Worm (Caenorhabditis elegans): ENCODE measurements around the gene C39E6.2.

C39E6.2 gene

DNA sequence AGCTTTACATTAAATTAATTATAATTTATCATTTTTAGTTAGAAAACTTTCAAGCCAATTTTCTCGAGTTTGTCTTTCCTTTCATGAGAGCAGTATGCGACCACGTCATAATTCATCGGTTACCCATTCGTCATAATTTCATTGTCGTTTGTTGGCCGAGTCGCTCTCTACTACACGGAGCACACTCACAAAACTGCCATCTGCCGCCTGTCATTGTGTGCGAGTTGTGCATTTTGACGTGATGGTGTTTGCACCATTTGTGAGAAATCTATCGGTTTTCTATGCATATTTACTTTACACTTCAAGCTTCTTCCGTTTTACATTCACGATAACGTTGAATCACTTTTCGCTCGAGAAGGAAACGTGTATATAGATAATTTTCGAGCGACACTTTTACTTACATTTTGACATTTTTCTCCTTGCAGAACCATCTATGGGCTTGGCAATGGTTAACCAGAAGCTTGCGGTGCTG, 48.1 kb downstream of the C39E6.2 start, which contains the start of gene dhhc-10:
Gene dhhc-10, plus strand, starts transcription at position 422 of the 472 bp plus-strand sequence.
- TF ChIP-seq sem-2 (GFP tag; optimal IDR thresholded peaks at IDR 0.05) (no peak), ham-2 (GFP tag; optimal IDR thresholded peaks at IDR 0.05) (no peak), elt-1 (tag; optimal IDR thresholded peaks at IDR 0.05; ENCODE audit: borderline replicate concordance, insufficient read depth) (no peak), nhr-12 (tag; optimal IDR thresholded peaks at IDR 0.05) (no peak), mep-1 (tag; optimal IDR thresholded peaks at IDR 0.05) (peak; percentile 29), nhr-28 (tag; optimal IDR thresholded peaks at IDR 0.05) (no peak), cnd-1 (tag; optimal IDR thresholded peaks at IDR 0.05) (peak; percentile 62), lin-32 (GFP tag; optimal IDR thresholded peaks at IDR 0.05) (peak; percentile 61), lin-13 (tag; optimal IDR thresholded peaks at IDR 0.05) (no peak), snpc-4 (tag; optimal IDR thresholded peaks at IDR 0.05) (no peak), lsy-2 (tag; optimal IDR thresholded peaks at IDR 0.05) (peak; percentile 36), sptf-1 (tag; optimal IDR thresholded peaks at IDR 0.05) (peak; percentile 17), ceh-39 (tag; optimal IDR thresholded peaks at IDR 0.05) (peak; percentile 62), ces-1 (GFP tag; optimal IDR thresholded peaks at IDR 0.05) (peak; percentile 92), unc-62 (GFP tag; optimal IDR thresholded peaks at IDR 0.05) (peak; percentile 71), drap-1 (GFP tag; optimal IDR thresholded peaks at IDR 0.05) (no peak), M03D4.4 (tag; optimal IDR thresholded peaks at IDR 0.05) (peak; percentile 20), mls-2 (tag; optimal IDR thresholded peaks at IDR 0.05) (peak; percentile 31), nhr-237 (tag; optimal IDR thresholded peaks at IDR 0.05) (no peak), nhr-76 (tag; optimal IDR thresholded peaks at IDR 0.05) (no peak), bed-3 (GFP tag; optimal IDR thresholded peaks at IDR 0.05) (no peak), unc-120 (tag; optimal IDR thresholded peaks at IDR 0.05; ENCODE audit: poor library complexity, severe bottlenecking) (peak; percentile 14), pha-4 (tag; optimal IDR thresholded peaks at IDR 0.05) (peak; percentile 84), zip-8 (tag; optimal IDR thresholded peaks at IDR 0.05) (no peak), blmp-1 (tag; optimal IDR thresholded peaks at IDR 0.05) (no peak), ztf-11 (tag; optimal IDR thresholded peaks at IDR 0.05) (peak; percentile 29), tbx-8 (GFP tag; optimal IDR thresholded peaks at IDR 0.05) (no peak), hlh-1 (tag; optimal IDR thresholded peaks at IDR 0.05) (peak; percentile 78), nhr-2 (tag; optimal IDR thresholded peaks at IDR 0.05) (peak; percentile 70), ceh-83 (GFP tag; optimal IDR thresholded peaks at IDR 0.05) (no peak)

DNA sequence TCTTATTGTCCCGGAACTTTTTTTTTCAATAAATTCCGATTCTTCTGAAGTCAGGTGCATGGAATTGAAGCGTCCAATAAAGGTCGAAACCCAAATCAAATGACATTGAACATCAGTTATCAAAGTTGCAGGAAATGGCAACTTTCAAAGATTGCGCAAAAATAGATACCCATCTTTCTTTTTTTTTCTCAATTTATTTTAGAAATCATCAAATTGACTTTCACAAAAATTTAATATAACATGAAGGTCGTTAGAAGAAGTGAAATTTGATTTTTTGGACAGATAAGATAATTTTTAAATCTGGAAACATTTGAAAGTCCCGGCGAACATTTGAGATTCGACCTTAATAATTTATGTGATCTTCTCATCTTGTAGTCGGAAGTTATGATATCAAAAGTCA, 49.3 kb downstream of the C39E6.2 start:
- TF ChIP-seq unc-120 (tag; optimal IDR thresholded peaks at IDR 0.05; ENCODE audit: poor library complexity, severe bottlenecking) (no peak), ces-1 (GFP tag; optimal IDR thresholded peaks at IDR 0.05) (no peak), hlh-1 (tag; optimal IDR thresholded peaks at IDR 0.05) (no peak), lsy-2 (tag; optimal IDR thresholded peaks at IDR 0.05) (no peak), elt-1 (tag; optimal IDR thresholded peaks at IDR 0.05; ENCODE audit: borderline replicate concordance, insufficient read depth) (no peak), mls-2 (tag; optimal IDR thresholded peaks at IDR 0.05) (no peak), pha-4 (tag; optimal IDR thresholded peaks at IDR 0.05) (no peak), bed-3 (GFP tag; optimal IDR thresholded peaks at IDR 0.05) (no peak), mab-5 (tag; optimal IDR thresholded peaks at IDR 0.05) (no peak)

DNA sequence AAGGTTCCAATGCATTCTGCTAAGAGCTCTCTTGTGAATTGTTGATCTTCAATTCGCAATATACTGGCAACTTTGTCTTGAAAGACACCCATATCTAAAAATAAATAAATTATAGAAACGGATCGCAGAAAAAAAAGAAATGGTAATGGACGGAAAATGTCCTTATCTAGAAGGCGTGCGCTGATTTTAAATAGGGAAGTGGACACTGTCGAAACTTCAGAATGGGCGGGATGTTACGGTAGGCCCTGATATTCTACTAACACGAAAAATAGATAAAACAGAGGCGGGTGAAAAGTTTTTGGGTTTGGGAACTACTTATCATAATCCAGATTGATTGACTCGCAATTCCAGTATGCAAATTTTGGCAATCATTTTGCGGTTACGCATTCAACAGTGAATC, 50.0 kb downstream of the C39E6.2 start, which contains the start of gene aqp-8:
Gene aqp-8, minus strand, starts transcription at position 101 of the 400 bp plus-strand sequence.
- no peak for TF ChIP-seq ceh-43 (GFP tag; optimal IDR thresholded peaks at IDR 0.05)
- no peak for TF ChIP-seq zip-8 (tag; optimal IDR thresholded peaks at IDR 0.05)
- TF ChIP-seq mep-1 (tag; optimal IDR thresholded peaks at IDR 0.05) = no peak
- TF ChIP-seq ceh-39 (tag; optimal IDR thresholded peaks at IDR 0.05) = no peak
- no peak for TF ChIP-seq lin-32 (GFP tag; optimal IDR thresholded peaks at IDR 0.05)
- no peak for TF ChIP-seq nhr-12 (tag; optimal IDR thresholded peaks at IDR 0.05)
- no peak for TF ChIP-seq cnd-1 (tag; optimal IDR thresholded peaks at IDR 0.05)
- no peak for TF ChIP-seq mab-5 (tag; optimal IDR thresholded peaks at IDR 0.05)
- no peak for TF ChIP-seq drap-1 (GFP tag; optimal IDR thresholded peaks at IDR 0.05)
- no peak for TF ChIP-seq ceh-83 (GFP tag; optimal IDR thresholded peaks at IDR 0.05)
- no peak for TF ChIP-seq nhr-76 (tag; optimal IDR thresholded peaks at IDR 0.05)
- TF ChIP-seq snpc-4 (tag; optimal IDR thresholded peaks at IDR 0.05) = no peak
- TF ChIP-seq sptf-1 (tag; optimal IDR thresholded peaks at IDR 0.05) = no peak
- no peak for TF ChIP-seq nhr-237 (tag; optimal IDR thresholded peaks at IDR 0.05)
- TF ChIP-seq lsy-2 (tag; optimal IDR thresholded peaks at IDR 0.05) = no peak
- TF ChIP-seq pha-4 (tag; optimal IDR thresholded peaks at IDR 0.05) = no peak

All from whole organism, mixed stage, embryonic.